Worm (Caenorhabditis elegans) whole organism, L4 larva: ENCODE measurements around the gene F55C10.4.

Experiments used
- F10B5.3 ChIP-seq: sonication (generic microtip); optimal IDR thresholded peaks from 2 replicates; lab custom pipeline; 2016; ENCODE audit warnings: mild to moderate bottlenecking, missing genetic modification characterization, missing compliant biosample characterization
- F44E2.7 ChIP-seq: fragments of 200-800 bp; sonication (Bioruptor generic); IDR thresholded peaks from 2 replicates; pipeline ENCODE4 v2.1.2; 2022; ENCODE audit warnings: missing genetic modification characterization, missing compliant biosample characterization
- R02D3.7 ChIP-seq: fragments of 150-350 bp; sonication (generic microtip); optimal IDR thresholded peaks from 3 replicates; lab custom pipeline; 2014; ENCODE audit warnings: missing biosample characterization, missing genetic modification characterization
- ZK337.2 ChIP-seq: fragments of 200-800 bp; sonication (Bioruptor generic); IDR thresholded peaks from 2 replicates; pipeline ENCODE4 v1.3.6; 2022; ENCODE audit warnings: missing genetic modification reagents, missing genetic modification characterization, missing compliant biosample characterization
- aha-1 ChIP-seq: fragments of 150-350 bp; peaks from one replicate; lab custom pipeline; 2014; ENCODE audit warnings: missing biosample characterization, missing genetic modification characterization
- ceh-28 ChIP-seq: fragments of 150-350 bp; optimal IDR thresholded peaks from 2 replicates; lab custom pipeline; 2014; ENCODE audit warnings: missing biosample characterization, missing genetic modification reagents, missing genetic modification characterization
- ceh-32 ChIP-seq: sonication (generic microtip); optimal IDR thresholded peaks from 2 replicates; lab custom pipeline; 2016; ENCODE audit warnings: mild to moderate bottlenecking, missing genetic modification characterization, missing compliant biosample characterization; ENCODE audit not compliant: poor library complexity
- ceh-62 ChIP-seq: sonication (generic microtip); optimal IDR thresholded peaks from 2 replicates; lab custom pipeline; 2017; ENCODE audit warnings: missing biosample characterization, missing genetic modification characterization
- ceh-82 ChIP-seq: sonication (generic microtip); optimal IDR thresholded peaks from 2 replicates; lab custom pipeline; 2017; ENCODE audit warnings: missing biosample characterization, missing genetic modification characterization
- ces-1 ChIP-seq: fragments of 150-350 bp; sonication (generic microtip); optimal IDR thresholded peaks from 4 replicates; lab custom pipeline; 2014; ENCODE audit warnings: missing biosample characterization, missing genetic modification reagents, missing genetic modification characterization
- daf-16 ChIP-seq, 3 experiments: sonication (generic microtip); optimal IDR thresholded peaks; 2 replicates each; lab custom pipeline; 2016 to 2017; ENCODE audit warnings: missing genetic modification characterization in 3 of 3, missing genetic modification reagents in 3 of 3, mild to moderate bottlenecking in 2 of 3, missing compliant biosample characterization in 2 of 3, missing biosample characterization in 1 of 3, moderate library complexity in 1 of 3
- dve-1 ChIP-seq: sonication (generic microtip); optimal IDR thresholded peaks from 2 replicates; lab custom pipeline; 2017; ENCODE audit warnings: antibody characterized with exemption, mild to moderate bottlenecking, missing genetic modification characterization, missing compliant biosample characterization; ENCODE audit not compliant: insufficient read depth
- fkh-10 ChIP-seq: fragments of 150-350 bp; optimal IDR thresholded peaks from 2 replicates; lab custom pipeline; 2014; ENCODE audit warnings: missing biosample characterization, missing genetic modification reagents, missing genetic modification characterization
- hif-1 ChIP-seq, 2 experiments: sonication (generic microtip); optimal IDR thresholded peaks; 2 replicates each; lab custom pipeline; 2016 to 2017; ENCODE audit warnings: missing compliant biosample characterization in 2 of 2, missing genetic modification characterization in 2 of 2, missing genetic modification reagents in 2 of 2, missing genotype in 2 of 2, mild to moderate bottlenecking in 1 of 2
- hlh-11 ChIP-seq: fragments of 200-800 bp; sonication (Bioruptor generic); optimal IDR thresholded peaks from 2 replicates; lab custom pipeline; 2018; ENCODE audit warnings: mild to moderate bottlenecking, missing genetic modification characterization, missing compliant biosample characterization
- jun-1 ChIP-seq: fragments of 150-350 bp; optimal IDR thresholded peaks from 2 replicates; lab custom pipeline; 2014; ENCODE audit warnings: missing biosample characterization, missing genetic modification reagents, missing genetic modification characterization
- lim-7 ChIP-seq: fragments of 200-800 bp; sonication (Bioruptor generic); IDR thresholded peaks from 2 replicates; pipeline ENCODE4 v1.3.6; 2022; ENCODE audit warnings: missing genetic modification characterization, missing compliant biosample characterization
- lin-13 ChIP-seq: fragments of 150-350 bp; optimal IDR thresholded peaks from 2 replicates; lab custom pipeline; 2014; ENCODE audit warnings: missing biosample characterization, missing genetic modification reagents, missing genetic modification characterization
- lin-38 ChIP-seq: fragments of 200-800 bp; sonication (Bioruptor generic); IDR thresholded peaks from 2 replicates; pipeline ENCODE4 v1.3.6; 2022; ENCODE audit warnings: missing genetic modification reagents, missing genetic modification characterization, missing compliant biosample characterization
- lir-3 ChIP-seq: sonication (generic microtip); optimal IDR thresholded peaks from 2 replicates; lab custom pipeline; 2016; ENCODE audit warnings: mild to moderate bottlenecking, missing genetic modification characterization, missing compliant biosample characterization
- mdl-1 ChIP-seq, 2 experiments: fragments of 150-350 bp in 1 of 2; sonication (generic microtip) in 1 of 2; optimal IDR thresholded peaks; 2 replicates each; lab custom pipeline; 2014 to 2017; ENCODE audit warnings: missing biosample characterization in 2 of 2, missing genetic modification characterization in 2 of 2
- mep-1 ChIP-seq: fragments of 150-350 bp; sonication (generic microtip); optimal IDR thresholded peaks from 3 replicates; lab custom pipeline; 2014; ENCODE audit warnings: missing biosample characterization, missing genetic modification characterization
- mes-2 ChIP-seq: sonication (generic microtip); optimal IDR thresholded peaks from 2 replicates; lab custom pipeline; 2016; ENCODE audit warnings: missing genotype, mild to moderate bottlenecking, missing genetic modification characterization, missing compliant biosample characterization; ENCODE audit not compliant: poor library complexity, severe bottlenecking
- mxl-2 ChIP-seq: fragments of 200-800 bp; sonication (Bioruptor generic); conservative IDR thresholded peaks from 2 replicates; pipeline ENCODE4 v1.3.6; 2022; ENCODE audit warnings: missing genetic modification reagents, missing genetic modification characterization, missing compliant biosample characterization
- mxl-3 ChIP-seq: fragments of 200-800 bp; sonication (Bioruptor generic); optimal IDR thresholded peaks from 2 replicates; lab custom pipeline; 2018; ENCODE audit warnings: mild to moderate bottlenecking, missing genetic modification characterization, missing compliant biosample characterization
- nhr-11 ChIP-seq: fragments of 150-350 bp; optimal IDR thresholded peaks from 2 replicates; lab custom pipeline; 2014; ENCODE audit warnings: missing biosample characterization, missing genetic modification characterization
- nhr-111 ChIP-seq: fragments of 200-800 bp; sonication (Bioruptor generic); optimal IDR thresholded peaks from 2 replicates; lab custom pipeline; 2018; ENCODE audit warnings: mild to moderate bottlenecking, missing genetic modification characterization, missing compliant biosample characterization
- nhr-237 ChIP-seq: sonication (generic microtip); optimal IDR thresholded peaks from 2 replicates; lab custom pipeline; 2017; ENCODE audit warnings: missing biosample characterization, missing genetic modification characterization
- nhr-28 ChIP-seq: fragments of 150-350 bp; optimal IDR thresholded peaks from 2 replicates; lab custom pipeline; 2014; ENCODE audit warnings: missing biosample characterization, missing genetic modification characterization
- nhr-76 ChIP-seq: fragments of 150-350 bp; optimal IDR thresholded peaks from 2 replicates; lab custom pipeline; 2014; ENCODE audit warnings: missing biosample characterization, missing genetic modification characterization
- php-3 ChIP-seq: fragments of 200-800 bp; sonication (Bioruptor generic); IDR thresholded peaks from 2 replicates; pipeline ENCODE4 v1.3.6; 2022; ENCODE audit warnings: missing genetic modification reagents, missing genetic modification characterization, missing compliant biosample characterization
- pqm-1 ChIP-seq: sonication (generic microtip); optimal IDR thresholded peaks from 2 replicates; lab custom pipeline; 2017; ENCODE audit warnings: missing biosample characterization, missing genetic modification characterization
- snpc-4 ChIP-seq: fragments of 150-350 bp; optimal IDR thresholded peaks from 2 replicates; lab custom pipeline; 2014; ENCODE audit warnings: missing biosample characterization, missing genetic modification characterization
- unc-62 ChIP-seq, 3 experiments: fragments of 150-350 bp in 1 of 3; sonication (generic microtip); optimal IDR thresholded peaks in 2 of 3; peaks in 1 of 3; 1 replicate in 1 of 3; 2 replicates in 2 of 3; lab custom pipeline; 2014 to 2017; ENCODE audit warnings: missing biosample characterization in 3 of 3, missing genetic modification characterization in 3 of 3, missing genetic modification reagents in 3 of 3, missing genotype in 1 of 3
- vab-7 ChIP-seq: fragments of 200-800 bp; sonication (Bioruptor generic); IDR thresholded peaks from 2 replicates; pipeline ENCODE4 v1.3.6; 2022; ENCODE audit warnings: missing genetic modification reagents, missing genetic modification characterization, missing compliant biosample characterization
- zip-11 ChIP-seq: fragments of 200-800 bp; sonication (Bioruptor generic); IDR thresholded peaks from 2 replicates; pipeline ENCODE4 v1.3.6; 2022; ENCODE audit warnings: missing genetic modification characterization, missing compliant biosample characterization
- zip-2 ChIP-seq: fragments of 150-350 bp; optimal IDR thresholded peaks from 2 replicates; lab custom pipeline; 2014; ENCODE audit warnings: missing biosample characterization, missing genetic modification characterization
- ztf-11 ChIP-seq: fragments of 150-350 bp; optimal IDR thresholded peaks from 2 replicates; lab custom pipeline; 2014; ENCODE audit warnings: missing biosample characterization, missing genetic modification characterization

The F55C10.4 gene

DNA sequence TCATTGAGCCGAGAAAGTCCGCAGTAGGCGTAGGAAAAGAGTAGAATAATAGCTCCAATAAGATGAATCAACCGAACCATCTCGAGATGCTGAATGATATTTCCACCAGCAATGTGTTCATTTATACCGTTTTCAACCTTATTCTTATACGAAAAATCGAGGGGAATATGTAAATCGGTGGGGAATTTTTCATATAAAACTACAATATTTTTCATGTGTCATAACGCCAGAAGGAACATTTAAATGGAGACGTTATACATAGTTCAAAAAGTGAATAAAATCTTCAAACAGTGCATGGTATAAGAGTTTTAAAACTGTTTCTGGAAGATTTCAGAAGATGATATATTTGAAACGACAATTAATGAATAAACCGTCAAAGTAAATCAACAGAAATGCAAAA is 16.1 kb downstream of the F55C10.4 start, which contains the start of gene nas-19:
Gene nas-19 (minus strand): TSS at position 101 of the 400 bp plus-strand sequence.
- peak; percentile 66 for TF ChIP-seq aha-1 (tag; lab: Kevin White, UChicago)
- no peak for TF ChIP-seq lim-7 (GFP tag; lab: Robert Waterston, UW)

DNA sequence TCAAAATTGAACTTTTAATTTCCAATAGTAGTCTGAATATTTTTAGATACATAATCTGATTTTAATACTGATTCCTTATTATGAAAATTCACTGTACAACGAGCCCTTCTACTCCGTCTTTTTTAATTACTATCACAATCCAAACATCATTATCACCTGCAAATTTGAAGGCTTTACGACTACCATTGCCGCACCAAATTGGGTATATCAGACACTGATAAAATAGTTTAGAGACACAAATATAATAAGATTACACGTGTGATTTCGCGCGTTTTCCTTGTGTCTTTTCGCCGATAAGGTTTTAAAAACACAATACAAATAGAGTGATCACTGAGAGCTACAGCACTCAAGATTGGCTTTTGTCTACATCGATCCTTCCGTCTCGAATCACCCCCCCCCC is 16.5 kb downstream of the F55C10.4 start:
- TF ChIP-seq pqm-1 (tag; lab: Kevin White, UChicago) (peak; percentile 34), F44E2.7 (GFP tag; lab: Robert Waterston, UW) (no peak), daf-16 (GFP tag; optimal IDR thresholded peaks at IDR 0.05; lab: Kevin White, UChicago) (no peak), daf-16 (tag; optimal IDR thresholded peaks at IDR 0.05; lab: Kevin White, UChicago) (peak; percentile 50), mxl-3 (GFP tag; lab: Kevin White, UChicago) (peak; percentile 21)
- TF ChIP-seq, all 104 proteins: peak for 3

DNA sequence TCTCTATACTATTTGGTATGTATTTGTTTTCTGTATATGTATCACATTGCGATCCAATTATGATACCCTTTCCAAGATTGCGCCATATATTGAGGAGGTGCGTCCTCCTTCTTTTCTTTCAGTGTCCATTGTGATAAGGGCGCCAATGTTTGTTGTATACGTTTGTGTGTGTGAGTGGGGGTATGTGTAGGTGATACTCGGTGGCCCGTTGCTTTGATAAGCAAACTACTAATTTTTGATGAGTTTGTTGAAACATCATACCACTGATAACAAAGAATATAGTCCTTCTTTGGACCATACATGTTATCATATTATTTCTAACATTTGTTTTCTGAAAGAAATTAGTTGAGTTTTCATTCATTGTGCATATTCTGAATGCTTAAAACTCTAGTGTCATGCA is 17.2 kb downstream of the F55C10.4 start:
- TF ChIP-seq ceh-82 (tag; lab: Kevin White, UChicago): no peak
- peak; percentile 53 for TF ChIP-seq dve-1 (tag; lab: Kevin White, UChicago)
- TF ChIP-seq daf-16 (GFP tag; optimal IDR thresholded peaks at IDR 0.05; lab: Kevin White, UChicago): no peak
- TF ChIP-seq daf-16 (tag; optimal IDR thresholded peaks at IDR 0.05; lab: Kevin White, UChicago): peak; percentile 76
- TF ChIP-seq nhr-28 (tag; lab: Kevin White, UChicago): peak; percentile 32
- peak; percentile 55 for TF ChIP-seq hlh-11 (tag; lab: Kevin White, UChicago)
- TF ChIP-seq aha-1 (tag; lab: Kevin White, UChicago): peak; percentile 44
- no peak for TF ChIP-seq nhr-76 (tag; lab: Kevin White, UChicago)
- no peak for TF ChIP-seq vab-7
- TF ChIP-seq php-3 (GFP tag; lab: Robert Waterston, UW): 0 out of 2 replicates have a peak, but pooled peaks have one; percentile 38
- TF ChIP-seq mdl-1 (tag; optimal IDR thresholded peaks at IDR 0.05; lab: Kevin White, UChicago): no peak
- no peak for TF ChIP-seq F10B5.3 (tag; lab: Kevin White, UChicago)
- TF ChIP-seq zip-11 (GFP tag; lab: Robert Waterston, UW): no peak
- TF ChIP-seq nhr-111 (GFP tag; lab: Kevin White, UChicago): no peak
- TF ChIP-seq pqm-1 (tag; lab: Kevin White, UChicago): peak; percentile 64

DNA sequence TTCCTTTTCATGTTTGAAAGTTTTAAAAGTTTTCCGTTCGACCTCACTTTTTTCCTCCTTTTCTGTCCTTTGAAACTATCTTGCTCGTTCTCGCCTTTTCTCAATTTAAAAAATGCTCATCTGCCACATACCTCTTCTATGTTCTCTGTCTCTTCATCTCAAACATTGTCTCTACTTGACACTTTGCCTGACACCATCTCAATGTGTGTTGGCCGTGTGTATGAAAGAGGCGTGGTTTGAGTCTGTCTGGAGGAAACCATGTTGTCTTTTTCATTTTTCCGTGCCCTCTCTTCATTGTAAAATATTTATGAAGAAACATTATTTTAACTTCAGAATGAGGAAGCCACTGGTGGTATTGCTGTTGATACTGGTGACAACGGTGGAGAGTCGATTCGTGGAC is 20.7 kb downstream of the F55C10.4 start, which contains the start of gene K03B8.6:
Gene K03B8.6 (plus strand): TSS at position 334 of the 400 bp plus-strand sequence.
- TF ChIP-seq nhr-11 (tag; lab: Kevin White, UChicago): no peak
- TF ChIP-seq unc-62 (GFP tag; optimal IDR thresholded peaks at IDR 0.05 in 1 of 2; lab: Kevin White, UChicago): peak in 1 of 2 experiments; percentile 64
- no peak for TF ChIP-seq unc-62 (tag; optimal IDR thresholded peaks at IDR 0.05; lab: Kevin White, UChicago)
- no peak for TF ChIP-seq ceh-32 (tag; lab: Kevin White, UChicago)
- TF ChIP-seq zip-2 (tag; lab: Kevin White, UChicago): no peak
- TF ChIP-seq aha-1 (tag; lab: Kevin White, UChicago): peak; percentile 70
- TF ChIP-seq ceh-28 (tag; lab: Kevin White, UChicago): no peak

DNA sequence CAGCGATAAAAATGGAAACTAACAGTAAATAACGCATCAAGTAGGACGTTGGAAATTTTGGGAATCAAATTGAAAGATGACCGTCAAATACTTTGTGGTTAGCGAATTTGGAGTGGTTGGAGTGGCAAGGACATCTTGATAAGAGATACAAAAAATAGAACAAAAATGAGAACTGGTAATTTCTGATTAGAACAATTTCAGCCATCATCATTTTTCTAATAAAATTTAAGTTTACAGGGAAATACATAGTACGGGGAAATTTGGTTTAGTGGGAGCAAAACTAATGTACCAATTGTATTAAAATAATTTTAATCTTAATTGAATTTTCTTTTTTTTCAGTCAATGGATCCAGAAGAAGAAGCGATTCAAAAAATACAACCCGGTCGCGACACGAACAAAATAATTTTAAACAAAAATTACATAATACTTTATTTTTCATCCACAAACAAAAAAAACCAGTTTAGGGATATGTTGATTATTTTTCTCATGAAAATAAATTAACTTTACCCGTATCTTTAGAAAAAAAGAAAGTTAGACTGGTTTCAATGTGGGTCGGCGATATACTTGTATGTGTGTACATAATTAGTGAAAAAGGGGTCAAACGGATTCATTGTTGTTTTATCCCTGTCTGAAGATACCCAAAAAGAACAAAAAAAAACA is 24.5 kb downstream of the F55C10.4 start, which contains the start of the genes K03B8.8 and grl-3:
Gene K03B8.8 (minus strand): TSS at position 101 of the 660 bp plus-strand sequence.
Gene grl-3 (plus strand): TSS at position 610 of the 660 bp plus-strand sequence.
- TF ChIP-seq nhr-28 (tag; lab: Kevin White, UChicago) (peak; percentile 20), R02D3.7 (no peak)

DNA sequence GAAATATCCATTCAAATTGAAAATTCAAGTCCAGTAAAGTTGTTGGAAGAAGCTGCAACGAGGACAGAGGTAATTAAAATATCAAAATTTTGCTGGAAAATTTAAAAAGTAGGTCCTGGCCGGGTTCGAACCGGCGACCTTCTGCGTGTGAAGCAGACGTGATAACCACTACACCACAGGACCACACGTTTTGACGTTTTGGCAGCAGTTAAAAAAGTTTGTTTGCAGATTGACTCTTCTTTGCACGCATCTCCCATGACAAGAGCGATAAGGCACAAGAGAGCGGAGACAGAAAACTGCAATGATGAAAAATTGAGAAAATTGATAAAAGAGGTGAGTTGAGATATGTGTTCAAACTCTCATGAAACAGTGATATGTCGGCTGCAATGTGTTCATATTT is 25.6 kb downstream of the F55C10.4 start:
- TF ChIP-seq aha-1 (tag; lab: Kevin White, UChicago): no peak
- TF ChIP-seq mxl-2 (GFP tag; lab: Robert Waterston, UW): no peak
- TF ChIP-seq lin-13 (GFP tag; lab: Kevin White, UChicago): no peak
- no peak for TF ChIP-seq ztf-11 (tag; lab: Kevin White, UChicago)
- no peak for TF ChIP-seq snpc-4 (tag; lab: Kevin White, UChicago)
- no peak for TF ChIP-seq jun-1
- TF ChIP-seq ces-1 (GFP tag; lab: Kevin White, UChicago): no peak
- no peak for TF ChIP-seq lin-38
- TF ChIP-seq ZK337.2: no peak
- TF ChIP-seq ceh-62: no peak
- no peak for TF ChIP-seq nhr-237 (tag; lab: Kevin White, UChicago)
- TF ChIP-seq hif-1 (tag; optimal IDR thresholded peaks at IDR 0.05; lab: Kevin White, UChicago): peak in 1 of 2 experiments; percentile 38
- TF ChIP-seq ceh-28 (tag; lab: Kevin White, UChicago): no peak
- TF ChIP-seq lir-3 (tag; lab: Kevin White, UChicago): no peak
- peak; percentile 69 for TF ChIP-seq mes-2 (tag; lab: Kevin White, UChicago)
- no peak for TF ChIP-seq mep-1
- no peak for TF ChIP-seq zip-2 (tag; lab: Kevin White, UChicago)
- TF ChIP-seq fkh-10: no peak
